Worm (Caenorhabditis elegans) whole organism, L2 larva: ENCODE data around the gene peb-1.

ENCODE experiments used
- C34F6.9 ChIP-seq: fragments of 150-350 bp; optimal IDR thresholded peaks from 2 replicates; lab custom pipeline; 2014; ENCODE audit warnings: missing biosample characterization, missing genetic modification characterization
- F13H6.1 ChIP-seq: sonication (generic microtip); optimal IDR thresholded peaks from 2 replicates; lab custom pipeline; 2016; ENCODE audit warnings: missing genetic modification characterization, missing compliant biosample characterization
- Y55F3AM.14 ChIP-seq: fragments of 200-800 bp; sonication (Bioruptor generic); optimal IDR thresholded peaks from 2 replicates; lab custom pipeline; 2018; ENCODE audit warnings: mild to moderate bottlenecking, missing genetic modification characterization, missing compliant biosample characterization
- aly-2 ChIP-seq: fragments of 150-350 bp; optimal IDR thresholded peaks from 2 replicates; lab custom pipeline; 2014; ENCODE audit warnings: missing biosample characterization, missing genetic modification characterization
- ama-1 ChIP-seq: fragments of 150-350 bp; optimal IDR thresholded peaks from 2 replicates; lab custom pipeline; 2018; ENCODE audit warnings: inconsistent platforms
- blmp-1 ChIP-seq: sonication (generic microtip); optimal IDR thresholded peaks from 2 replicates; lab custom pipeline; 2017; ENCODE audit warnings: missing genetic modification characterization, mild to moderate bottlenecking, missing compliant biosample characterization, antibody characterized with exemption, moderate library complexity; ENCODE audit not compliant: insufficient read depth
- ceh-16 ChIP-seq: fragments of 150-350 bp; optimal IDR thresholded peaks from 2 replicates; lab custom pipeline; 2014; ENCODE audit warnings: missing biosample characterization, missing genetic modification characterization
- ceh-82 ChIP-seq: fragments of 150-350 bp; optimal IDR thresholded peaks from 2 replicates; lab custom pipeline; 2014; ENCODE audit warnings: missing biosample characterization, missing genetic modification characterization
- crh-2 ChIP-seq: sonication (generic microtip); optimal IDR thresholded peaks from 2 replicates; lab custom pipeline; 2017; ENCODE audit warnings: missing biosample characterization, missing genetic modification characterization
- egl-27 ChIP-seq: sonication (generic microtip); optimal IDR thresholded peaks from 3 replicates; lab custom pipeline; 2017; ENCODE audit warnings: missing biosample characterization, missing genetic modification reagents, missing genetic modification characterization
- elt-1 ChIP-seq: fragments of 150-350 bp; optimal IDR thresholded peaks from 2 replicates; lab custom pipeline; 2014; ENCODE audit warnings: missing biosample characterization, missing genetic modification characterization
- elt-3 ChIP-seq: sonication (generic microtip); optimal IDR thresholded peaks from 2 replicates; lab custom pipeline; 2017; ENCODE audit warnings: missing biosample characterization, missing genetic modification characterization
- fos-1 ChIP-seq: fragments of 150-350 bp; optimal IDR thresholded peaks from 2 replicates; lab custom pipeline; 2014; ENCODE audit warnings: missing biosample characterization, missing genetic modification characterization
- gmeb-1 ChIP-seq: fragments of 150-350 bp; optimal IDR thresholded peaks from 2 replicates; lab custom pipeline; 2014; ENCODE audit warnings: missing biosample characterization, missing genetic modification characterization
- lin-11 ChIP-seq: fragments of 150-350 bp; sonication (generic microtip); optimal IDR thresholded peaks from 2 replicates; lab custom pipeline; 2014; ENCODE audit warnings: missing biosample characterization, missing genetic modification characterization, inconsistent platforms, mixed read lengths
- lin-13 ChIP-seq: fragments of 150-350 bp; optimal IDR thresholded peaks from 2 replicates; lab custom pipeline; 2014; ENCODE audit warnings: missing biosample characterization, missing genetic modification reagents, missing genetic modification characterization
- mab-5 ChIP-seq: fragments of 150-350 bp; optimal IDR thresholded peaks from 2 replicates; lab custom pipeline; 2014; ENCODE audit warnings: missing biosample characterization, missing genetic modification characterization
- mbf-1 ChIP-seq: sonication (generic microtip); optimal IDR thresholded peaks from 2 replicates; lab custom pipeline; 2017; ENCODE audit warnings: missing biosample characterization, missing genetic modification characterization
- mdl-1 ChIP-seq, 2 experiments: fragments of 150-350 bp in 1 of 2; sonication (generic microtip) in 1 of 2; optimal IDR thresholded peaks; 2 replicates each; lab custom pipeline; 2017; ENCODE audit warnings: missing biosample characterization in 2 of 2, missing genetic modification characterization in 2 of 2
- nhr-11 ChIP-seq: fragments of 150-350 bp; optimal IDR thresholded peaks from 2 replicates; lab custom pipeline; 2014; ENCODE audit warnings: missing biosample characterization, missing genetic modification characterization
- nhr-12 ChIP-seq: fragments of 150-350 bp; optimal IDR thresholded peaks from 2 replicates; lab custom pipeline; 2014; ENCODE audit warnings: missing biosample characterization, missing genetic modification characterization
- nhr-21 ChIP-seq: fragments of 150-350 bp; optimal IDR thresholded peaks from 2 replicates; lab custom pipeline; 2014; ENCODE audit warnings: missing biosample characterization, missing genetic modification characterization
- nhr-23 ChIP-seq: fragments of 150-350 bp; optimal IDR thresholded peaks from 2 replicates; lab custom pipeline; 2014; ENCODE audit warnings: missing biosample characterization, missing genetic modification reagents, missing genetic modification characterization
- nhr-237 ChIP-seq: fragments of 150-350 bp; optimal IDR thresholded peaks from 2 replicates; lab custom pipeline; 2014; ENCODE audit warnings: missing biosample characterization, missing genetic modification characterization
- nhr-25 ChIP-seq: fragments of 150-350 bp; sonication (generic microtip); optimal IDR thresholded peaks from 3 replicates; lab custom pipeline; 2014; ENCODE audit warnings: missing biosample characterization, missing genetic modification characterization
- nhr-6 ChIP-seq: fragments of 150-350 bp; optimal IDR thresholded peaks from 2 replicates; lab custom pipeline; 2014; ENCODE audit warnings: missing biosample characterization, missing genetic modification characterization
- nhr-77 ChIP-seq: fragments of 150-350 bp; optimal IDR thresholded peaks from 2 replicates; lab custom pipeline; 2014; ENCODE audit warnings: missing biosample characterization, missing genetic modification characterization
- peb-1 ChIP-seq: fragments of 150-350 bp; optimal IDR thresholded peaks from 2 replicates; lab custom pipeline; 2014; ENCODE audit warnings: missing biosample characterization, missing genetic modification characterization
- skn-1 ChIP-seq: sonication (generic microtip); optimal IDR thresholded peaks from 2 replicates; lab custom pipeline; 2017; ENCODE audit warnings: missing biosample characterization, missing genetic modification characterization
- sma-3 ChIP-seq: sonication (generic microtip); optimal IDR thresholded peaks from 2 replicates; lab custom pipeline; 2016; ENCODE audit warnings: missing genetic modification reagents, missing genetic modification characterization, missing compliant biosample characterization
- sma-9 ChIP-seq, 2 experiments: fragments of 150-350 bp in 1 of 2; sonication (generic microtip) in 1 of 2; optimal IDR thresholded peaks; 2 replicates each; lab custom pipeline; 2014 to 2016; ENCODE audit warnings: missing genetic modification characterization in 2 of 2, mild to moderate bottlenecking in 1 of 2, missing biosample characterization in 1 of 2, missing compliant biosample characterization in 1 of 2, missing genetic modification reagents in 1 of 2, moderate library complexity in 1 of 2
- unc-55 ChIP-seq: fragments of 150-350 bp; sonication (generic microtip); optimal IDR thresholded peaks from 3 replicates; lab custom pipeline; 2014; ENCODE audit warnings: missing biosample characterization, missing genetic modification reagents, missing genetic modification characterization
- zag-1 ChIP-seq: fragments of 150-350 bp; optimal IDR thresholded peaks from 2 replicates; lab custom pipeline; 2014; ENCODE audit warnings: missing biosample characterization, missing genetic modification characterization
- ztf-1 ChIP-seq: fragments of 200-800 bp; sonication (Bioruptor generic); conservative IDR thresholded peaks from 2 replicates; pipeline ENCODE4 v1.3.6; 2022; ENCODE audit warnings: missing genetic modification characterization, missing compliant biosample characterization
- ztf-4 ChIP-seq: fragments of 150-350 bp; optimal IDR thresholded peaks from 2 replicates; lab custom pipeline; 2014; ENCODE audit warnings: missing biosample characterization, missing genetic modification characterization

Gene peb-1

DNA sequence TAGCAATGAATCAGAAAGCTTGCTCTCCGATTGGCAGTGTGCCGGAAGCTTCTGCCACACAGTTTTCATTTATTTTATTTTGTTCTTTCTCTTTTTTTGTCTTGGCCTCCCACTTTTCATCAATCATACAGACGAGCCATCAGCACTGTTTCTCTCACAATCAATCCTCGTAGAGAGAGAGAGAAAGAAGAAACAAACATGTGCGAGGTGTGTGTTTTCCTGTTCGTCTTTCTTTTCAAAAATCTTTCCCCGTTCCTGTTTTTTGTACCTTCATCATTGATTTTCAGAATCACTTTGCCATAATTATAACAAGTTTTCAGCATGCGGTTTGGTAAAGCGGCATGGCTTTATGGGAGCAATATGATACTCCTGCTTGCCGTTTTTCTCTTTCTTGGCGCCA is 11.7 kb upstream of the peb-1 start, which contains the start of gene T24C12.1:
Gene T24C12.1, plus strand, starts transcription at position 301 of the 400 bp plus-strand sequence.
- TF ChIP-seq fos-1 = no peak
- no peak for TF ChIP-seq mdl-1 (tag; optimal IDR thresholded peaks at IDR 0.05; lab: Kevin White, UChicago)
- no peak for TF ChIP-seq blmp-1
- no peak for TF ChIP-seq ceh-82 (tag; lab: Kevin White, UChicago)
- no peak for TF ChIP-seq ztf-1 (GFP tag; lab: Robert Waterston, UW)
- no peak for TF ChIP-seq elt-3
- TF ChIP-seq unc-55 (GFP tag; lab: Kevin White, UChicago) = no peak
- TF ChIP-seq nhr-12 (tag; lab: Kevin White, UChicago) = no peak
- TF ChIP-seq C34F6.9 (tag; lab: Kevin White, UChicago) = no peak
- TF ChIP-seq peb-1 (tag; lab: Kevin White, UChicago) = no peak
- TF ChIP-seq nhr-21 (tag; lab: Kevin White, UChicago) = no peak
- TF ChIP-seq lin-11 (tag; lab: Kevin White, UChicago) = no peak
- TF ChIP-seq elt-1 (tag; lab: Kevin White, UChicago) = no peak
- no peak for TF ChIP-seq skn-1 (tag; lab: Kevin White, UChicago)
- TF ChIP-seq lin-13 = no peak

DNA sequence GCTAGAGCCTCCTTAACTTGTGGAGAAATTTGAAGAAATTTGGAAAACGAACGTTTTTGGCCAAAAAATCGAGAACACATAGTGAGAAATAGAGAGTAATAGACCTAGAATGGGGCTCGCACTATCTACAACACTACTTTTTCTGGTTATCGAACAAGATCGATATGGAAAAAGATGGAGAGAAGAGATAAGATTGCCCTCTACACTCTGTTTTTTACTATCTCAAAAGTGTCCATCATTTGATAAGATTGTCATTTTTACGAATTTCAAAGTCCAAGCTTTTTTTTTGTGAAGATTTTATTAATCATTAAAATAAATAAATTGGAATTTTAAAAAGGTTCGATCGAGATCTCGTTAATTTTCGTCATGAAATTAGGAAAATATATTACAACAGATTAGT is 7.1 kb upstream of the peb-1 start, which contains the start of gene T24C12.3:
Gene T24C12.3, minus strand, starts transcription at position 134 of the 400 bp plus-strand sequence.
- TF ChIP-seq gmeb-1 (no peak), mab-5 (no peak), fos-1 (peak; percentile 80), zag-1 (tag; lab: Kevin White, UChicago) (no peak), F13H6.1 (tag; lab: Kevin White, UChicago) (no peak), nhr-237 (tag; lab: Kevin White, UChicago) (no peak), sma-3 (no peak), unc-55 (GFP tag; lab: Kevin White, UChicago) (no peak)

DNA sequence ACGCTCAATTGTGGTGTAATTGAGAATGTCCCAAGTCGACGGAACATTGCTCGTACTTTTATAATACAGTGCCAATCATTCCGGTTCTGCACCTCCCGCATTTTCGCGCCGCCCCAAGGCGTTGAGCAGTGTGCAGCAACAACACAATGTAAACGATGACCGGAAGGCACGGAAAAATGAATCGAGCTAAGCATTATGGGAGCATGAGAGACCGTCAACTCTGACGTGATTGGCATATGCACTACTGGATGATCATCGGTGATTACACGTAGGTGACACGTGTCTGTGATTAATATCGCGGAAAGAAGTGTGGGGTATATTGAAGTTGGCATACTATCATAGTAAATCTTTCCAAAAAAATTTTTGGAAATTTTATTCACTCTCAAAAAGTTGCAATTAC is 5.9 kb upstream of the peb-1 start, which contains the start of gene T24C12.4:
Gene T24C12.4, minus strand, starts transcription at position 101 of the 400 bp plus-strand sequence.
- TF ChIP-seq nhr-21 (tag; lab: Kevin White, UChicago) (no peak), Y55F3AM.14 (GFP tag; lab: Kevin White, UChicago) (no peak), ceh-16 (tag; lab: Kevin White, UChicago) (no peak), skn-1 (tag; lab: Kevin White, UChicago) (no peak), ama-1 (lab: Kevin White, UChicago) (no peak), nhr-77 (tag; lab: Kevin White, UChicago) (no peak), egl-27 (tag; lab: Kevin White, UChicago) (no peak), aly-2 (tag; lab: Kevin White, UChicago) (no peak), nhr-23 (tag; lab: Kevin White, UChicago) (no peak), lin-13 (no peak), mdl-1 (tag; optimal IDR thresholded peaks at IDR 0.05; lab: Kevin White, UChicago) (no peak), nhr-6 (tag; lab: Kevin White, UChicago) (no peak), nhr-12 (tag; lab: Kevin White, UChicago) (no peak), nhr-11 (no peak)
- TF ChIP-seq, all 48 proteins: peak for 0

DNA sequence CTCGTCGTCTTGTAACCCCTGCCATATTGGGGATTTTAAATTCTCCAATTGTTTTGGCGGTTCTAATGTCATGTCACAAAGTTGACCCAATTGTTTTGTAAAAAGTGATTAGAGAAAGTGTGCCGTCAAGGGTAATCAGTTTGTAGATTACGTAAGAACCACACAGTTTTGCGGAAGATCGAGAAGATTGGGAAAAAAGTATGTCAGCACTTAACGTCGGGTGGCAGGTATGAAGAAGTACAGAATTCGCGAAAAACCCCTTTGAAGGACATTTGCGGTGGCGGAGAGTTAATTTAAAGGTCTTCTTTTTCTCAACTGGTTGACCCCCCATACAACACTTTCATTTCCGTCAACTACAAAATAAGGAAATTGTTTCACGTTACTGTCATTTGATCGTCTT is 2.5 kb upstream of the peb-1 start:
- peak; percentile 39 for TF ChIP-seq egl-27 (tag; lab: Kevin White, UChicago)
- no peak for TF ChIP-seq ztf-4 (tag; lab: Kevin White, UChicago)
- peak; percentile 43 for TF ChIP-seq blmp-1
- TF ChIP-seq mbf-1 (tag; lab: Kevin White, UChicago) = no peak
- TF ChIP-seq nhr-25 = no peak
- TF ChIP-seq ceh-16 (tag; lab: Kevin White, UChicago) = peak; percentile 5
- TF ChIP-seq sma-9 (GFP tag; optimal IDR thresholded peaks at IDR 0.05; lab: Kevin White, UChicago) = peak; percentile 7
- no peak for TF ChIP-seq sma-9 (tag; optimal IDR thresholded peaks at IDR 0.05; lab: Kevin White, UChicago)

DNA sequence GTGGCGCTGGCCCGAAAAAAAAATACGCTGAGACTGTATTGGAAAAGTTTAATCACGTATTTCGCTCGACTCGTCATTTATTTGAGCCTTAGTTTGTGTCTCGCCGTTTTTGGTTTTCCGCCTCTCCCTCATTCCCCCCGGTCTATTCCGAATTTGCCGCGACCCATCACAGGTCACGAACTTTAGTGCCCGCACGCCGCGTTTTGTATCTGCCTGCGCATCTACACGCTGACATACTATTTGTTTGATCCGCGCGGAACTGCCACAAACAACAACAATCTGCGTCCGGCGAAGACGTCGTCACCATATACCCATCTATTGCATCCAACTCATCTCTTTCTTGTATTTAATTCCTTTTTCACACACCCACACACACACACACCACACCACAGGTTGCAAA is 687 bp upstream of the peb-1 start:
- TF ChIP-seq peb-1 (tag; lab: Kevin White, UChicago) = peak; percentile 100
- TF ChIP-seq crh-2 (tag; lab: Kevin White, UChicago) = no peak
